Fruit fly (Drosophila melanogaster): Measurements from ENCODE around the gene sob.

sob gene

dm6 chr2L:3580668-3581172 lies at the start of gene sob:
Gene sob (minus strand): TSS chr2L:3580769.
- TF ChIP-seq CG12768 (GFP tag; optimal IDR thresholded peaks at IDR 0.05) (peak; percentile 53), tj (GFP tag; optimal IDR thresholded peaks at IDR 0.05) (peak; percentile 19), CG33017 (tag; optimal IDR thresholded peaks at IDR 0.05) (no peak), Clk (GFP tag; optimal IDR thresholded peaks at IDR 0.05) (peak; percentile 23), pad (GFP tag; optimal IDR thresholded peaks at IDR 0.05) (peak; percentile 40), CG1620 (GFP tag; optimal IDR thresholded peaks at IDR 0.05) (no peak), toe (GFP tag; optimal IDR thresholded peaks at IDR 0.05) (peak; percentile 16)

dm6 chr2L:3629466-3629865 lies 48.9 kb upstream of the sob start:
- no peak for TF ChIP-seq Clk (GFP tag; optimal IDR thresholded peaks at IDR 0.05)
- TF ChIP-seq CG7101 (tag; optimal IDR thresholded peaks at IDR 0.05) = no peak
- TF ChIP-seq bab1 (GFP tag; optimal IDR thresholded peaks at IDR 0.05) = no peak
- TF ChIP-seq ovo (GFP tag; optimal IDR thresholded peaks at IDR 0.05) = no peak
- no peak for TF ChIP-seq Crg-1 (GFP tag; optimal IDR thresholded peaks at IDR 0.05)
- TF ChIP-seq CG14711 (tag; optimal IDR thresholded peaks at IDR 0.05) = no peak
- no peak for TF ChIP-seq pad (GFP tag; optimal IDR thresholded peaks at IDR 0.05)
- no peak for TF ChIP-seq CG1620 (GFP tag; optimal IDR thresholded peaks at IDR 0.05)
- no peak for TF ChIP-seq cnc (optimal IDR thresholded peaks at IDR 0.05)

dm6 chr2L:3628819-3629218 lies 48.2 kb upstream of the sob start:
- TF ChIP-seq pad (GFP tag; optimal IDR thresholded peaks at IDR 0.05) = peak; percentile 5
- peak; percentile 20 for TF ChIP-seq Clk (GFP tag; optimal IDR thresholded peaks at IDR 0.05)
- TF ChIP-seq cic (GFP tag; optimal IDR thresholded peaks at IDR 0.05) = peak; percentile 71
- peak; percentile 86 for TF ChIP-seq kay (GFP tag; ENCODE audit: borderline replicate concordance)
- peak; percentile 31 for TF ChIP-seq CG12768 (GFP tag; optimal IDR thresholded peaks at IDR 0.05)
- no peak for TF ChIP-seq CG11617 (GFP tag; optimal IDR thresholded peaks at IDR 0.05)
- TF ChIP-seq cnc (optimal IDR thresholded peaks at IDR 0.05) = no peak
- no peak for TF ChIP-seq toe (GFP tag; optimal IDR thresholded peaks at IDR 0.05)
- TF ChIP-seq bab1 (GFP tag; optimal IDR thresholded peaks at IDR 0.05) = no peak
- TF ChIP-seq CG14711 (tag; optimal IDR thresholded peaks at IDR 0.05) = no peak
- TF ChIP-seq CG7045 (GFP tag; optimal IDR thresholded peaks at IDR 0.05) = no peak
- TF ChIP-seq CG5204 (GFP tag; optimal IDR thresholded peaks at IDR 0.05) = no peak
- TF ChIP-seq Crg-1 (GFP tag; optimal IDR thresholded peaks at IDR 0.05) = peak; percentile 83
- TF ChIP-seq CG33017 (tag; optimal IDR thresholded peaks at IDR 0.05) = peak; percentile 41
- TF ChIP-seq Mnt (GFP tag; optimal IDR thresholded peaks at IDR 0.05) = peak; percentile 79
- peak; percentile 24 for TF ChIP-seq CG1620 (GFP tag; optimal IDR thresholded peaks at IDR 0.05)
- TF ChIP-seq Hr96 (GFP tag; optimal IDR thresholded peaks at IDR 0.05) = no peak
- peak; percentile 33 for TF ChIP-seq CG7101 (tag; optimal IDR thresholded peaks at IDR 0.05)
- TF ChIP-seq ovo (GFP tag; optimal IDR thresholded peaks at IDR 0.05) = no peak
- no peak for TF ChIP-seq tj (GFP tag; optimal IDR thresholded peaks at IDR 0.05)

dm6 chr2L:3624784-3625183 lies 44.2 kb upstream of the sob start:
- TF ChIP-seq Clk (GFP tag; optimal IDR thresholded peaks at IDR 0.05) (no peak), CG5204 (GFP tag; optimal IDR thresholded peaks at IDR 0.05) (no peak), CG7101 (tag; optimal IDR thresholded peaks at IDR 0.05) (no peak), bab1 (GFP tag; optimal IDR thresholded peaks at IDR 0.05) (no peak), CG1620 (GFP tag; optimal IDR thresholded peaks at IDR 0.05) (no peak), ovo (GFP tag; optimal IDR thresholded peaks at IDR 0.05) (no peak), CG12768 (GFP tag; optimal IDR thresholded peaks at IDR 0.05) (no peak)

- TF ChIP-seq Clk (GFP tag; optimal IDR thresholded peaks at IDR 0.05) (no peak), Hr96 (GFP tag; optimal IDR thresholded peaks at IDR 0.05) (no peak), CG5204 (GFP tag; optimal IDR thresholded peaks at IDR 0.05) (no peak), pad (GFP tag; optimal IDR thresholded peaks at IDR 0.05) (no peak), toe (GFP tag; optimal IDR thresholded peaks at IDR 0.05) (no peak), bab1 (GFP tag; optimal IDR thresholded peaks at IDR 0.05) (no peak), CG11617 (GFP tag; optimal IDR thresholded peaks at IDR 0.05) (no peak), tj (GFP tag; optimal IDR thresholded peaks at IDR 0.05) (no peak), CG7101 (tag; optimal IDR thresholded peaks at IDR 0.05) (no peak), cic (GFP tag; optimal IDR thresholded peaks at IDR 0.05) (no peak), CG33017 (tag; optimal IDR thresholded peaks at IDR 0.05) (no peak), CG7045 (GFP tag; optimal IDR thresholded peaks at IDR 0.05) (no peak), CG14711 (tag; optimal IDR thresholded peaks at IDR 0.05) (no peak), Crg-1 (GFP tag; optimal IDR thresholded peaks at IDR 0.05) (no peak), CG12768 (GFP tag; optimal IDR thresholded peaks at IDR 0.05) (no peak), Mnt (GFP tag; optimal IDR thresholded peaks at IDR 0.05) (no peak), kay (GFP tag; ENCODE audit: borderline replicate concordance) (no peak)
Observed at dm6 chr2L:3621604-3622003, 41.0 kb upstream of the sob start, which contains the start of gene CG15418. Gene CG15418 (minus strand): TSS chr2L:3621704.

dm6 chr2L:3618818-3619362 lies 38.3 kb upstream of the sob start, which contains the start of gene Ugt36A1:
Gene Ugt36A1 (plus strand): TSS chr2L:3619097.
- TF ChIP-seq kay (GFP tag; ENCODE audit: borderline replicate concordance) (no peak), CG33017 (tag; optimal IDR thresholded peaks at IDR 0.05) (no peak), CG7045 (GFP tag; optimal IDR thresholded peaks at IDR 0.05) (no peak), Mnt (GFP tag; optimal IDR thresholded peaks at IDR 0.05) (no peak), toe (GFP tag; optimal IDR thresholded peaks at IDR 0.05) (no peak), CG12768 (GFP tag; optimal IDR thresholded peaks at IDR 0.05) (no peak), CG7101 (tag; optimal IDR thresholded peaks at IDR 0.05) (no peak), CG1620 (GFP tag; optimal IDR thresholded peaks at IDR 0.05) (no peak), cnc (optimal IDR thresholded peaks at IDR 0.05) (peak in 1 of 2 experiments; percentile 77), bab1 (GFP tag; optimal IDR thresholded peaks at IDR 0.05) (peak; percentile 20), cic (GFP tag; optimal IDR thresholded peaks at IDR 0.05) (peak; percentile 88), CG5204 (GFP tag; optimal IDR thresholded peaks at IDR 0.05) (no peak), Crg-1 (GFP tag; optimal IDR thresholded peaks at IDR 0.05) (no peak), CG11617 (GFP tag; optimal IDR thresholded peaks at IDR 0.05) (no peak), ovo (GFP tag; optimal IDR thresholded peaks at IDR 0.05) (no peak)
